Worm (Caenorhabditis elegans): ENCODE measurements around the gene Y119D3B.14.

DNA sequence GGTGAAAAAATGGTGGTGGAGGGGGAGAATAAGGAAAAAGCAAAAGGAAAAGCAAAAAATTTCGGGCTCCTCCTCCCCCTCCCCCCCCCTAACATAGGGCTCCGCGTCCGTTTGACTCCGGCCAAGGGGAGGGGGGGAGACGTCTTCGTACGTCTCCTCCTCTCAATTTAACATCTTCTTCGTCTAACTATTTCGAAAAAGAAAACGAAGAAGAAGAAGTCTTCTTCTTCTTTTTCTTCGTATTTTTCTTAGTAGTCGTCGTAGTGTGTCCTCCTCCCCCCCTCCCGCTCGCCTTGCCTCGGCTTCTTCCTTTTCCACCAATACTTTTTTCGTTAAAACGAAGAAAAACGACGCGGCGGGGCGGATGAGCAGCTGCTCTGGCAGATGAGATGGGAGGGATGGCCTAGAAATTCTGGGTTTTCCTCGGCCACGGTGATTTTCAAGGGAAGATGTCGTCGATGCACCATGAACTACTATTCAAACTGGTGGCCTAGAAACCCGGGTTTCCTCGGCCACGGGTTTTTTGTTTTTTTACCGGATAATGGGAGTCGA lies 56.7 kb downstream of the Y119D3B.14 start:
- TF ChIP-seq jun-1 (tag; optimal IDR thresholded peaks at IDR 0.05) (no peak), lir-3 (tag; optimal IDR thresholded peaks at IDR 0.05) (no peak), dve-1 (tag; optimal IDR thresholded peaks at IDR 0.05; ENCODE audit: insufficient read depth) (no peak), mdt-29 (GFP tag; IDR thresholded peaks at IDR 0.05) (no peak)
